Fruit fly (Drosophila melanogaster) whole organism, embryonic: ENCODE results near the gene tsh.

Source experiments
- Aef1 ChIP-seq: fragments of 200-800 bp; sonication (Bioruptor generic); IDR thresholded peaks from 3 replicates; pipeline ENCODE4 v1.3.6; 2022; ENCODE audit warnings: missing biosample characterization, missing genetic modification characterization
- CG10979 ChIP-seq: fragments of 200-800 bp; sonication (Bioruptor generic); optimal IDR thresholded peaks from 2 replicates; lab custom pipeline; 2018; ENCODE audit warnings: missing biosample characterization, mild to moderate bottlenecking, missing genetic modification characterization, moderate library complexity
- CG13624 ChIP-seq: fragments of 200-800 bp; sonication (Bioruptor generic); optimal IDR thresholded peaks from 2 replicates; lab custom pipeline; 2016; ENCODE audit warnings: missing biosample characterization, missing genetic modification characterization
- CG15073 ChIP-seq: fragments of 200-800 bp; sonication (Bioruptor generic); optimal IDR thresholded peaks from 2 replicates; lab custom pipeline; 2016; ENCODE audit warnings: missing biosample characterization, missing genetic modification characterization
- CG16815 ChIP-seq: fragments of 200-800 bp; sonication (Bioruptor generic); optimal IDR thresholded peaks from 3 replicates; lab custom pipeline; 2017; ENCODE audit warnings: missing biosample characterization, mild to moderate bottlenecking, missing genetic modification characterization
- CG18262 ChIP-seq: fragments of 200-800 bp; optimal IDR thresholded peaks from 3 replicates; lab custom pipeline; 2019; ENCODE audit warnings: missing biosample characterization, mild to moderate bottlenecking, missing genetic modification characterization, moderate library complexity
- CG18599 ChIP-seq: fragments of 200-800 bp; sonication (Bioruptor generic); optimal IDR thresholded peaks from 3 replicates; lab custom pipeline; 2017; ENCODE audit warnings: missing biosample characterization, missing genetic modification characterization, mild to moderate bottlenecking, moderate library complexity, missing genetic modification reagents
- CG2120 ChIP-seq: fragments of 200-800 bp; sonication (Bioruptor generic); optimal IDR thresholded peaks from 3 replicates; lab custom pipeline; 2016; ENCODE audit warnings: missing biosample characterization, missing genetic modification characterization
- CG30431 ChIP-seq: fragments of 200-800 bp; sonication (Bioruptor generic); optimal IDR thresholded peaks from 2 replicates; lab custom pipeline; 2017; ENCODE audit warnings: missing biosample characterization, missing genetic modification characterization
- CG3838 ChIP-seq: fragments of 200-800 bp; sonication (Bioruptor generic); optimal IDR thresholded peaks from 3 replicates; lab custom pipeline; 2016; ENCODE audit warnings: missing biosample characterization, missing genetic modification characterization
- CG4854 ChIP-seq: fragments of 200-800 bp; sonication (Bioruptor generic); optimal IDR thresholded peaks from 2 replicates; lab custom pipeline; 2016; ENCODE audit warnings: missing biosample characterization, missing genetic modification characterization, inconsistent platforms
- CG5953 ChIP-seq: fragments of 200-800 bp; sonication (Bioruptor generic); IDR thresholded peaks from 2 replicates; pipeline ENCODE4 v1.3.6; 2022; ENCODE audit warnings: missing biosample characterization, missing genetic modification characterization
- CG6175 ChIP-seq: fragments of 200-800 bp; sonication (Bioruptor generic); IDR thresholded peaks from 3 replicates; pipeline ENCODE4 v1.3.6; 2022; ENCODE audit warnings: missing biosample characterization, missing genetic modification characterization
- CG7357 ChIP-seq: fragments of 200-800 bp; sonication (Bioruptor generic); IDR thresholded peaks from 3 replicates; pipeline ENCODE4 v1.3.6; 2022; ENCODE audit warnings: missing biosample characterization, missing genetic modification characterization
- CG8765 ChIP-seq: fragments of 200-800 bp; sonication (Bioruptor generic); IDR thresholded peaks from 2 replicates; pipeline ENCODE4 v1.3.6; 2022; ENCODE audit warnings: missing biosample characterization, missing genetic modification characterization
- CG8924 ChIP-seq: fragments of 200-800 bp; optimal IDR thresholded peaks from 3 replicates; lab custom pipeline; 2019; ENCODE audit warnings: missing biosample characterization, mild to moderate bottlenecking, missing genetic modification characterization, moderate library complexity
- E2f1 ChIP-seq: fragments of 200-800 bp; sonication (Bioruptor generic); IDR thresholded peaks from 2 replicates; pipeline ENCODE4 v1.3.6; 2022; ENCODE audit warnings: missing biosample characterization, missing genetic modification characterization
- Ets65A ChIP-seq: fragments of 200-800 bp; sonication (Bioruptor generic); peaks from one replicate; lab custom pipeline; 2016; ENCODE audit warnings: missing biosample characterization, missing genetic modification characterization
- Hand ChIP-seq: fragments of 200-800 bp; sonication (Bioruptor generic); optimal IDR thresholded peaks from 2 replicates; lab custom pipeline; 2017; ENCODE audit warnings: mild to moderate bottlenecking, missing biosample characterization, missing genetic modification reagents, missing genetic modification characterization
- MBD-R2 ChIP-seq: fragments of 200-800 bp; sonication (Bioruptor generic); IDR thresholded peaks from 2 replicates; pipeline ENCODE4 v1.3.6; 2022; ENCODE audit warnings: missing biosample characterization, missing genetic modification characterization
- Max ChIP-seq: fragments of 200-800 bp; sonication (Bioruptor generic); optimal IDR thresholded peaks from 2 replicates; lab custom pipeline; 2016; ENCODE audit warnings: missing biosample characterization, mild to moderate bottlenecking, missing genetic modification characterization
- Oli ChIP-seq: fragments of 200-800 bp; sonication (Bioruptor generic); optimal IDR thresholded peaks from 2 replicates; lab custom pipeline; 2018; ENCODE audit warnings: missing biosample characterization, mild to moderate bottlenecking, missing genetic modification characterization, moderate library complexity
- TFAM ChIP-seq: fragments of 200-800 bp; sonication (Bioruptor generic); optimal IDR thresholded peaks from 2 replicates; lab custom pipeline; 2017; ENCODE audit warnings: missing biosample characterization, missing genetic modification characterization, inconsistent platforms
- Taf1 ChIP-seq: fragments of 200-800 bp; sonication (Bioruptor generic); IDR thresholded peaks from 2 replicates; pipeline ENCODE4 v1.3.6; 2022; ENCODE audit warnings: missing biosample characterization, missing genetic modification characterization
- Vsx1 ChIP-seq: fragments of 200-800 bp; sonication (Bioruptor generic); optimal IDR thresholded peaks from 2 replicates; lab custom pipeline; 2017; ENCODE audit warnings: missing biosample characterization, mild to moderate bottlenecking, missing genetic modification characterization, missing genetic modification reagents
- Xrp1 ChIP-seq: fragments of 200-800 bp; sonication (Bioruptor generic); IDR thresholded peaks from 2 replicates; pipeline ENCODE4 v1.3.6; 2022; ENCODE audit warnings: missing biosample characterization, missing genetic modification characterization
- ab ChIP-seq: fragments of 200-800 bp; sonication (Bioruptor generic); optimal IDR thresholded peaks from 2 replicates; lab custom pipeline; 2016; ENCODE audit warnings: missing biosample characterization, missing genetic modification characterization
- ara ChIP-seq: fragments of 200-800 bp; sonication (Bioruptor generic); IDR thresholded peaks from 2 replicates; pipeline ENCODE4 v1.3.6; 2022; ENCODE audit warnings: missing biosample characterization, missing genetic modification characterization
- az2 ChIP-seq: fragments of 200-800 bp; sonication (Bioruptor generic); optimal IDR thresholded peaks from 3 replicates; lab custom pipeline; 2016; ENCODE audit warnings: missing biosample characterization, missing genetic modification characterization
- cad ChIP-seq: fragments of >200 bp; optimal IDR thresholded peaks from 2 replicates; lab custom pipeline; 2017; ENCODE audit warnings: missing biosample characterization, missing genetic modification characterization
- crp ChIP-seq, 2 experiments: fragments of 200-800 bp; sonication (Bioruptor generic); optimal IDR thresholded peaks; 2 replicates in 1 of 2; 3 replicates in 1 of 2; lab custom pipeline; 2017; ENCODE audit warnings: missing biosample characterization in 2 of 2, missing genetic modification characterization in 2 of 2, mild to moderate bottlenecking in 1 of 2, moderate library complexity in 1 of 2
- dm ChIP-seq: fragments of 200-800 bp; sonication (Bioruptor generic); optimal IDR thresholded peaks from 3 replicates; lab custom pipeline; 2016; ENCODE audit warnings: missing biosample characterization, missing genetic modification characterization
- gsb ChIP-seq: fragments of 200-800 bp; sonication (Bioruptor generic); IDR thresholded peaks from 2 replicates; pipeline ENCODE4 v1.3.6; 2022; ENCODE audit warnings: missing biosample characterization, missing genetic modification characterization
- her ChIP-seq: fragments of 200-800 bp; sonication (Bioruptor generic); optimal IDR thresholded peaks from 2 replicates; lab custom pipeline; 2016; ENCODE audit warnings: missing biosample characterization, missing genetic modification characterization
- lola ChIP-seq, 3 experiments: fragments of >200 bp in 2 of 3; fragments of 200-800 bp in 1 of 3; sonication (Bioruptor generic) in 1 of 3; optimal IDR thresholded peaks; 2 replicates each; lab custom pipeline; 2017 to 2019; ENCODE audit warnings: missing biosample characterization in 3 of 3, missing genetic modification characterization in 3 of 3, mild to moderate bottlenecking in 1 of 3, moderate library complexity in 1 of 3
- peb ChIP-seq: fragments of 200-800 bp; sonication (Bioruptor generic); IDR thresholded peaks from 2 replicates; pipeline ENCODE4 v1.3.6; 2022; ENCODE audit warnings: missing biosample characterization, missing genetic modification characterization
- ro ChIP-seq: fragments of 200-800 bp; sonication (Bioruptor generic); IDR thresholded peaks from 2 replicates; pipeline ENCODE4 v1.3.6; 2022; ENCODE audit warnings: missing biosample characterization, missing genetic modification characterization
- sens ChIP-seq: fragments of 200-800 bp; sonication (Bioruptor generic); peaks from one replicate; lab custom pipeline; 2016; ENCODE audit warnings: missing biosample characterization, missing genetic modification characterization
- sens-2 ChIP-seq: fragments of 200-800 bp; sonication (Bioruptor generic); IDR thresholded peaks from 2 replicates; pipeline ENCODE4 v1.3.6; 2022; ENCODE audit warnings: missing biosample characterization, missing genetic modification characterization
- slbo ChIP-seq: fragments of 200-800 bp; sonication (Bioruptor generic); IDR thresholded peaks from 2 replicates; pipeline ENCODE4 v1.3.6; 2022; ENCODE audit warnings: missing biosample characterization, missing genetic modification characterization
- so ChIP-seq: fragments of 200-800 bp; sonication (Bioruptor generic); IDR thresholded peaks from 3 replicates; pipeline ENCODE4 v1.3.6; 2022; ENCODE audit warnings: missing biosample characterization, missing genetic modification characterization
- sqz ChIP-seq: fragments of 200-800 bp; sonication (Bioruptor generic); optimal IDR thresholded peaks from 3 replicates; lab custom pipeline; 2018; ENCODE audit warnings: missing biosample characterization, mild to moderate bottlenecking, missing genetic modification characterization
- tap ChIP-seq: fragments of 200-800 bp; optimal IDR thresholded peaks from 3 replicates; lab custom pipeline; 2019; ENCODE audit warnings: missing biosample characterization, mild to moderate bottlenecking, missing genetic modification characterization, moderate library complexity
- tio ChIP-seq: fragments of 200-800 bp; sonication (Bioruptor generic); optimal IDR thresholded peaks from 2 replicates; lab custom pipeline; 2017; ENCODE audit warnings: missing biosample characterization, missing genetic modification characterization, inconsistent platforms
- tna ChIP-seq: fragments of 200-800 bp; sonication (Bioruptor generic); IDR thresholded peaks from 2 replicates; pipeline ENCODE4 v1.3.6; 2022; ENCODE audit warnings: missing biosample characterization, missing genetic modification characterization; ENCODE audit not compliant: partially characterized antibody
- vvl ChIP-seq: fragments of 200-800 bp; sonication (Bioruptor generic); IDR thresholded peaks from 2 replicates; pipeline ENCODE4 v1.3.6; 2022; ENCODE audit warnings: missing biosample characterization, missing genetic modification characterization

Gene tsh

DNA sequence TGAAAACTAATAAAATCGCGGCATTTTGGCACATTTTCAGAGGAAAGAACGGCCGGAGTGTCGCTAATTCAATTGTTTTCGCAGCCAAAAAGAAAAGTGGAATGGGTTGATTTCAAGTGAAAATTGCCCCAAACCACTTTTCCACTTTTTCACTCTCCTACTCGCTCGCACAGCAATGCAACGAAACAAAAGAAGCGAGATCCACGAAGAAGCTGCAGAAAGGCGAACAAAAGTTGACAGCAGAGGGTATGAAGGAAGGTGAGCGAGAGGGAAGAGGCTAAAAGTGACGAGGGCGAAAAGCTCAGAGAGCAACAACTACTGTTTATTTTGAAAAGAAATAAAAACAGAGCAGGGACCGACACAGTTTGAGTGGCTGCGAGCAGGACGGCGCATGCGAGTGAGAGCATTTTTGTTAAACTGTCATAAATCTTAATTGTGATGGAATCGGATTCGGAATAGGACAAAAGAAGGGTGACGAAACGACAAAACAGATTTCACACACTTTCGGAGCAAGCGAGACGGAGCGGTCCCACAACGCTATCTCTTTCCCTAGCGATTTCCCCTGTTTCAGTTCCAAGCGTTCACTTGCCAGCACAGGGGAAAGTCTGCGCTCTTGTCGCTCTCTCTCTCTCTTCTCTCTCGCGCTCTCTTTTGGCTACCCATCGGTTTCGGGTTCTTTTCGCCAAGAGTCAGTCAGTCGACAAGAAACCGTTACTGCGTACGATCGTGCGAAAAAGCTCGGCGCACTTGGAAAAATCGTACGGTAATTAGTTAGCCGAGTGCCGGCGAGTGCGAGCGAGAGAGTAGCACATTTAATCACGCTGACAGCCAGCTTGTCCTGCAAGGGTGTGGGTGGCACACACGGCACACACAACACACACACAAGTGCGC lies at the start of gene tsh (continued):
- peak; percentile 38; the same call in 1 of the 2 replicates for TF ChIP-seq vvl
- no peak for TF ChIP-seq crp (GFP tag; optimal IDR thresholded peaks at IDR 0.05; lab: Kevin White, UChicago)
- TF ChIP-seq sens-2 = no peak
- no peak for TF ChIP-seq az2
- no peak for TF ChIP-seq CG7357 (GFP tag; lab: Robert Waterston, UW)
- no peak for TF ChIP-seq CG6175 (GFP tag; lab: Robert Waterston, UW)

DNA sequence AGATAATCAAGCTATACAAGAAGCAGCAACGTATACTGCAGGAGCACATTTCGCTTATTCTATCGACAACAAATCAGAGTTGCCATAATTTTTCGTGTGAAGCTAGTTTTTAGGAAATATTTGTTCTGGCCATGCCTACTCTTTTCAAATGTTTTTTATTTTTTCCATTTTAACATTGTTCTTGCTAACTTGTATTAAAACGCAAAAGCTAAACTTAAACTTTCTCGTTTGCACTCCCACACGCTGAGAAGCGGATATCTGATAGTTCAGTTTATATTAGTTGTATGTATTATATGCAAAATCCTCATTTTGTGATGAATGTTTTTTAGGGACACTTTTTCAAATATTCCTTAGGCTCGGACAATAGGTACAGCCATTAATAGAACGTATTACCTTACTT lies 44.4 kb upstream of the tsh start, which contains the start of gene CG11630:
TSS of gene CG11630 (minus strand) at position 101 of the 400 bp plus-strand sequence.
- TF ChIP-seq CG30431 (GFP tag; lab: Kevin White, UChicago) (no peak), E2f1 (GFP tag; lab: Robert Waterston, UW) (no peak), tap (tag; lab: Kevin White, UChicago) (no peak)

DNA sequence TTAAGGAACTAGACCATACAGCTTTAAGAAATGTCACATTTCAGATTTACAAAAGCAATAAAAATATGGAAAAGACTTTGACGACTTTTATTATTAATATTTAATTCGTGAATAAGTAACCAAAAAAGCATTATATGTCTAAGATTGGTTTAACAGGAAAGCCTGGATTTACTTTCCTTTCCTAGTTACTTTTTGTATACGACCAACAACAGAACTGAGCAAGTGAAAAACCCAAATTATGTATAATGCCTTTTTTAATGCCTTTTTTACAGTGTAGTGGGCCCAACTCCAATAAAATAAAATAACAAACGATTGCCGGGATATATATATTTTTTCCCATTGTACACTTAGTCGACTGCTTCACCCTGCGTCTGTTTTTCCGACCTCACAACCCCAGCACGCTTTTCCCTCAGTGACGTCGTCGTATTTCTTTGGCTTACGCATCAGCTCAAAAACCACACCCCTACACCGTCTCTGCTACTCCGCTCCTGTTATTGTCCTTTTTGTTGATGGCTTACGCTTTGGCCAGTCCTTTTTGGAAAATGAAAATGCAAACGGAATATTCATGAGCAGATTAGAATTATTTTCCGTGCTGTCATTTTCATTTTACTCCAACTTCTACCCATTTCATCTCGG lies 43.5 kb upstream of the tsh start:
- TF ChIP-seq CG2120 (GFP tag; lab: Kevin White, UChicago) (peak; percentile 21), MBD-R2 (no peak), CG3838 (GFP tag; lab: Kevin White, UChicago) (no peak), CG13624 (no peak), TFAM (GFP tag; lab: Kevin White, UChicago) (no peak), Xrp1 (GFP tag; lab: Robert Waterston, UW) (0 out of 2 replicates have a peak, but pooled peaks have one; percentile 9), cad (GFP tag; lab: Kevin White, UChicago) (no peak), Aef1 (no peak), Taf1 (GFP tag; lab: Robert Waterston, UW) (no peak), CG18262 (tag; lab: Kevin White, UChicago) (peak; percentile 54), Ets65A (GFP tag; lab: Kevin White, UChicago) (peak; percentile 68), ara (no peak), dm (GFP tag; lab: Kevin White, UChicago) (no peak), Oli (tag; lab: Kevin White, UChicago) (peak; percentile 31), CG4854 (GFP tag; lab: Kevin White, UChicago) (no peak), CG8924 (peak; percentile 16), sqz (GFP tag; lab: Kevin White, UChicago) (peak; percentile 5), CG8765 (GFP tag; lab: Robert Waterston, UW) (no peak), so (GFP tag; lab: Robert Waterston, UW) (no peak), CG10979 (tag; lab: Kevin White, UChicago) (peak; percentile 51), CG15073 (GFP tag; lab: Kevin White, UChicago) (no peak), CG18599 (GFP tag; lab: Kevin White, UChicago) (peak; percentile 40), CG16815 (GFP tag; lab: Kevin White, UChicago) (no peak), sens (GFP tag; lab: Kevin White, UChicago) (peak; percentile 82), gsb (GFP tag; lab: Robert Waterston, UW) (no peak), ro (GFP tag; lab: Robert Waterston, UW) (no peak), tio (GFP tag; lab: Kevin White, UChicago) (no peak), ab (GFP tag; lab: Kevin White, UChicago) (no peak), tna (GFP tag; lab: Robert Waterston, UW) (no peak), Vsx1 (GFP tag; lab: Kevin White, UChicago) (no peak), slbo (GFP tag; lab: Robert Waterston, UW) (no peak), Max (GFP tag; lab: Kevin White, UChicago) (no peak), lola (GFP tag; optimal IDR thresholded peaks at IDR 0.05; lab: Kevin White, UChicago) (peak in 1 of 3 experiments; percentile 30), CG5953 (GFP tag; lab: Robert Waterston, UW) (no peak), peb (GFP tag; lab: Robert Waterston, UW) (no peak), Hand (GFP tag; lab: Kevin White, UChicago) (no peak), her (no peak)
